Worm (Caenorhabditis elegans) whole organism, early embryonic: Measurements from ENCODE around the gene hil-1.

Experiments used
- aly-1 ChIP-seq: sonication (generic microtip); optimal IDR thresholded peaks from 2 replicates; lab custom pipeline; 2016; ENCODE audit warnings: missing genetic modification characterization, missing compliant biosample characterization
- ama-1 ChIP-seq: fragments of 150-350 bp; optimal IDR thresholded peaks from 2 replicates; lab custom pipeline; 2014
- tbx-11 ChIP-seq: fragments of 200-800 bp; sonication (Bioruptor generic); IDR thresholded peaks from 2 replicates; pipeline ENCODE4 v1.3.6; 2022; ENCODE audit warnings: missing genetic modification characterization, missing compliant biosample characterization

ce11 chrV:14921509-14921908, 28.1 kb upstream of the hil-1 start, which contains the start of gene zmp-4:
- TF ChIP-seq ama-1 (lab: Kevin White, UChicago) (no peak), tbx-11 (GFP tag; lab: Robert Waterston, UW) (no peak), aly-1 (tag; lab: Kevin White, UChicago) (no peak)
